Fruit fly (Drosophila melanogaster) whole organism, adult: ENCODE measurements around the gene MFS9.

Experiments
- CG12768 ChIP-seq: fragments of 200-800 bp; sonication (Bioruptor generic); optimal IDR thresholded peaks from 2 replicates; lab custom pipeline; 2017; ENCODE audit warnings: missing biosample characterization, missing genetic modification characterization, mild to moderate bottlenecking, moderate library complexity, missing genetic modification reagents
- CG1620 ChIP-seq: fragments of 200-800 bp; sonication (Bioruptor generic); optimal IDR thresholded peaks from 2 replicates; lab custom pipeline; 2016; ENCODE audit warnings: missing biosample characterization, missing genetic modification characterization
- pad ChIP-seq: fragments of 200-800 bp; sonication (Bioruptor generic); optimal IDR thresholded peaks from 3 replicates; lab custom pipeline; 2017; ENCODE audit warnings: missing biosample characterization, missing genetic modification characterization, mild to moderate bottlenecking, moderate library complexity, missing genetic modification reagents

dm6 chr3R:20550632-20551486 lies 38.6 kb upstream of the MFS9 start:
- TF ChIP-seq CG12768 (GFP tag; lab: Kevin White, UChicago) (peak; percentile 90), CG1620 (GFP tag; lab: Kevin White, UChicago) (no peak), pad (GFP tag; lab: Kevin White, UChicago) (peak; percentile 12)
